Fruit fly (Drosophila melanogaster): Measurements from ENCODE around the gene elm.

Gene elm

dm6 chr3R:5659829-5660197, 5.2 kb upstream of the elm start, which contains the start of gene CG2182 (continued):
- TF ChIP-seq nerfin-1 (tag; optimal IDR thresholded peaks at IDR 0.05) (no peak), row (GFP tag; IDR thresholded peaks at IDR 0.05) (peak; percentile 74), nerfin-2 (GFP tag; IDR thresholded peaks at IDR 0.05; ENCODE audit: partially characterized antibody) (peak; percentile 7), inv (GFP tag; IDR thresholded peaks at IDR 0.05; ENCODE audit: partially characterized antibody) (peak; percentile 62), CG8290 (GFP tag; optimal IDR thresholded peaks at IDR 0.05) (no peak), CG8290 (tag; optimal IDR thresholded peaks at IDR 0.05) (peak; percentile 48 to 50), CG16813 (GFP tag; IDR thresholded peaks at IDR 0.05; ENCODE audit: partially characterized antibody) (peak; percentile 50), Hmr (GFP tag; optimal IDR thresholded peaks at IDR 0.05) (no peak), phol (tag; optimal IDR thresholded peaks at IDR 0.05) (peak; percentile 90), slbo (GFP tag; IDR thresholded peaks at IDR 0.05) (peak; percentile 23), CG9932 (GFP tag; IDR thresholded peaks at IDR 0.05) (peak; percentile 41; the same call in 1 of the 2 replicates), chinmo (GFP tag; IDR thresholded peaks at IDR 0.05; ENCODE audit: partially characterized antibody) (peak; percentile 6; the same call in 1 of the 4 replicates), insv (GFP tag; optimal IDR thresholded peaks at IDR 0.05) (no peak), crp (GFP tag; optimal IDR thresholded peaks at IDR 0.05) (no peak), CG14860 (GFP tag; IDR thresholded peaks at IDR 0.05; ENCODE audit: partially characterized antibody) (peak; percentile 43), Pdp1 (GFP tag; optimal IDR thresholded peaks at IDR 0.05) (peak in 1 of 2 experiments; percentile 33), Opbp (GFP tag; IDR thresholded peaks at IDR 0.05; ENCODE audit: partially characterized antibody) (peak; percentile 92), CG33557 (GFP tag; optimal IDR thresholded peaks at IDR 0.05) (peak; percentile 17), HLH4C (GFP tag; IDR thresholded peaks at IDR 0.05; ENCODE audit: partially characterized antibody) (no peak; the same call in 1 of the 3 replicates), CG12769 (tag; optimal IDR thresholded peaks at IDR 0.05) (no peak), CG13624 (GFP tag; optimal IDR thresholded peaks at IDR 0.05) (peak; percentile 2), sna (GFP tag; IDR thresholded peaks at IDR 0.05; ENCODE audit: partially characterized antibody) (peak; percentile 12; the same call in 1 of the 2 replicates), Hsf (GFP tag; optimal IDR thresholded peaks at IDR 0.05) (peak; percentile 3), unc-4 (GFP tag; IDR thresholded peaks at IDR 0.05; ENCODE audit: partially characterized antibody) (peak; percentile 9), Med (GFP tag) (peak; percentile 10), CG13424 (tag; optimal IDR thresholded peaks at IDR 0.05) (no peak), CG6791 (GFP tag; IDR thresholded peaks at IDR 0.05; ENCODE audit: partially characterized antibody) (peak; percentile 86), Nf-YA (GFP tag; IDR thresholded peaks at IDR 0.05) (no peak), CG1603 (tag; optimal IDR thresholded peaks at IDR 0.05) (peak; percentile 44), CG6689 (GFP tag; IDR thresholded peaks at IDR 0.05) (0 out of 2 replicates have a peak, but pooled peaks have one; percentile 5), bbx (GFP tag; IDR thresholded peaks at IDR 0.05; ENCODE audit: partially characterized antibody) (peak; percentile 90), fd102C (GFP tag; optimal IDR thresholded peaks at IDR 0.05) (no peak), CG3407 (GFP tag; optimal IDR thresholded peaks at IDR 0.05) (no peak), CG1024 (GFP tag; IDR thresholded peaks at IDR 0.05) (no peak), CG15696 (tag; optimal IDR thresholded peaks at IDR 0.05) (no peak), Rfx (GFP tag; IDR thresholded peaks at IDR 0.05) (peak; percentile 52), zen2 (GFP tag; IDR thresholded peaks at IDR 0.05; ENCODE audit: partially characterized antibody) (peak; percentile 47; the same call in 2 of the 3 replicates), croc (GFP tag; conservative IDR thresholded peaks at IDR 0.05) (no peak), ato (GFP tag; IDR thresholded peaks at IDR 0.05; ENCODE audit: partially characterized antibody) (peak; percentile 83), hbn (GFP tag; IDR thresholded peaks at IDR 0.05; ENCODE audit: partially characterized antibody) (peak; percentile 14), CG7556 (GFP tag; optimal IDR thresholded peaks at IDR 0.05) (no peak), exex (tag; optimal IDR thresholded peaks at IDR 0.05) (no peak), pzg (GFP tag; optimal IDR thresholded peaks at IDR 0.05) (peak; percentile 39), Ets65A (GFP tag) (no peak), CG8478 (optimal IDR thresholded peaks at IDR 0.05) (no peak), bab2 (GFP tag; optimal IDR thresholded peaks at IDR 0.05) (no peak), mam (GFP tag; optimal IDR thresholded peaks at IDR 0.05) (peak; percentile 11), CG15011 (GFP tag; optimal IDR thresholded peaks at IDR 0.05) (no peak), dpn (GFP tag; optimal IDR thresholded peaks at IDR 0.05) (peak in 1 of 2 experiments; percentile 1)

Data from whole organism, embryonic.